Worm (Caenorhabditis elegans): Measurements from ENCODE around the gene F59F3.6.

Gene F59F3.6

ce11 chrX:10959136-10959535 lies 39.9 kb downstream of the F59F3.6 start, which contains the start of gene K09C8.2:
Gene K09C8.2, plus strand, starts transcription at chrX:10959436.
- TF ChIP-seq elt-2 (tag; optimal IDR thresholded peaks at IDR 0.05) (no peak), lin-35 (GFP tag; optimal IDR thresholded peaks at IDR 0.05) (no peak), egl-27 (tag; optimal IDR thresholded peaks at IDR 0.05) (no peak), dpl-1 (GFP tag; optimal IDR thresholded peaks at IDR 0.05) (no peak), unc-130 (tag; optimal IDR thresholded peaks at IDR 0.05) (no peak)

- TF ChIP-seq hlh-4 (tag; optimal IDR thresholded peaks at IDR 0.05) (no peak), efl-1 (optimal IDR thresholded peaks at IDR 0.05) (no peak), efl-1 (GFP tag; optimal IDR thresholded peaks at IDR 0.05 in 1 of 2) (no peak), nhr-20 (tag; optimal IDR thresholded peaks at IDR 0.05) (no peak), lin-35 (GFP tag; optimal IDR thresholded peaks at IDR 0.05) (no peak), nhr-85 (tag) (no peak), ztf-11 (tag; optimal IDR thresholded peaks at IDR 0.05) (no peak), snu-23 (GFP tag; optimal IDR thresholded peaks at IDR 0.05) (no peak), ztf-4 (tag; optimal IDR thresholded peaks at IDR 0.05) (no peak), ceh-63 (GFP tag; optimal IDR thresholded peaks at IDR 0.05) (no peak), snpc-4 (tag; optimal IDR thresholded peaks at IDR 0.05) (no peak), dsc-1 (tag; optimal IDR thresholded peaks at IDR 0.05) (no peak), pag-3 (tag; optimal IDR thresholded peaks at IDR 0.05; ENCODE audit: borderline replicate concordance, insufficient read depth) (no peak), aha-1 (tag; optimal IDR thresholded peaks at IDR 0.05) (no peak)
Measured at ce11 chrX:10958427-10958826, 40.6 kb downstream of the F59F3.6 start, which contains the start of gene nlp-19. Gene nlp-19, plus strand, starts transcription at chrX:10958727.

ce11 chrX:10956972-10957678 lies 42.0 kb downstream of the F59F3.6 start:
- TF ChIP-seq sptf-1 (tag; optimal IDR thresholded peaks at IDR 0.05) (no peak), elt-2 (tag; optimal IDR thresholded peaks at IDR 0.05) (peak; percentile 5)

ce11 chrX:10953834-10954233 lies 45.2 kb downstream of the F59F3.6 start, which contains the start of gene pbo-4:
Gene pbo-4, plus strand, starts transcription at chrX:10954134.
- TF ChIP-seq sptf-1 (tag; optimal IDR thresholded peaks at IDR 0.05) (no peak), unc-62 (GFP tag; optimal IDR thresholded peaks at IDR 0.05) (no peak), jun-1 (tag; optimal IDR thresholded peaks at IDR 0.05) (no peak), swsn-7 (tag; optimal IDR thresholded peaks at IDR 0.05) (no peak)

- TF ChIP-seq snpc-4 (tag; optimal IDR thresholded peaks at IDR 0.05): no peak
Measured at ce11 chrX:10951922-10952321, 47.2 kb downstream of the F59F3.6 start.

- no peak for TF ChIP-seq fos-1 (tag; optimal IDR thresholded peaks at IDR 0.05)
- TF ChIP-seq lin-35 (GFP tag; optimal IDR thresholded peaks at IDR 0.05): peak in 1 of 2 experiments; percentile 9
- TF ChIP-seq blmp-1 (tag; optimal IDR thresholded peaks at IDR 0.05): peak; percentile 60
- TF ChIP-seq unc-62 (GFP tag; optimal IDR thresholded peaks at IDR 0.05): no peak
Measured at ce11 chrX:10951168-10951567, 47.9 kb downstream of the F59F3.6 start, which contains the start of gene K09C8.7. Gene K09C8.7, minus strand, starts transcription at chrX:10951393.

- TF ChIP-seq unc-30 (tag; optimal IDR thresholded peaks at IDR 0.05) (no peak), ceh-88 (GFP tag; IDR thresholded peaks at IDR 0.05) (no peak), efl-1 (optimal IDR thresholded peaks at IDR 0.05) (no peak), efl-1 (GFP tag; optimal IDR thresholded peaks at IDR 0.05 in 1 of 2) (peak in 1 of 2 experiments; percentile 41), tlp-1 (tag; optimal IDR thresholded peaks at IDR 0.05) (no peak)
Measured at ce11 chrX:10948852-10949251, 50.2 kb downstream of the F59F3.6 start, which contains the start of gene T21B6.3. Gene T21B6.3, minus strand, starts transcription at chrX:10948952.

All from whole organism, L1 larva.